Worm (Caenorhabditis elegans): Measurements from ENCODE around the gene T22D1.1.

- TF ChIP-seq W03F9.2 (tag; optimal IDR thresholded peaks at IDR 0.05) (no peak), dao-5 (tag; optimal IDR thresholded peaks at IDR 0.05) (no peak)
Observed at ce11 chrIV:6959483-6959882, 36.3 kb downstream of the T22D1.1 start.
